Worm (Caenorhabditis elegans): Measurements from ENCODE around the gene lgc-53.
A peak's percentile ranks its signal among the peaks of the same experiment; 100 is the strongest.

Gene lgc-53

DNA sequence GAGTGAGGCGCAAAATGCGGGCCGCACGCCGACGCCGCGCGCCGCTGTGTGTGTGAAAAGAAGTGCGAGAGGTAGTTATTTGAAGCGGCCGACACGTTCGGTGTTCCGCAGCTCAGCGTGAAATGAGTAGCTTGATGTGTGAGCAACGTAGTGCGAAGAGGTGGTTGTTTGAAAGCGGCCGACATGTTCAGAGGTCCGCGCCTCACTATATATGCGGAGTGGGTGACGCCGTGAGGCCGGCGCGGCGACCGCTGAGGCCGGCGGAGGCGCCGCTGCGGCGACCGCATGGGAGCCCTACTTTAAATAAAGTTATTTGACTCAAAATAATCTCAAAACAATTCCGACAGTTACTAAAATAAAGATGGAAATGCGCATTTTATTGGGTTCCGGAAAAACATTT lies 14.7 kb upstream of the lgc-53 start:
- TF ChIP-seq set-16 (GFP tag; IDR thresholded peaks at IDR 0.05) (peak; percentile 93), ZK546.5 (tag; optimal IDR thresholded peaks at IDR 0.05) (no peak), dmd-9 (GFP tag; IDR thresholded peaks at IDR 0.05) (0 out of 2 replicates have a peak, but pooled peaks have one; percentile 43)

- TF ChIP-seq ces-1 (GFP tag; optimal IDR thresholded peaks at IDR 0.05) (no peak), tag-97 (GFP tag; IDR thresholded peaks at IDR 0.05) (no peak), rbr-2 (tag; optimal IDR thresholded peaks at IDR 0.05) (no peak), nhr-11 (tag; optimal IDR thresholded peaks at IDR 0.05) (no peak), aha-1 (tag) (peak; percentile 95), aly-2 (tag; optimal IDR thresholded peaks at IDR 0.05) (no peak), set-16 (GFP tag; IDR thresholded peaks at IDR 0.05) (no peak), unc-130 (GFP tag; optimal IDR thresholded peaks at IDR 0.05) (no peak), daf-8 (GFP tag; IDR thresholded peaks at IDR 0.05) (no peak)
These were observed 13.4 kb upstream of the lgc-53 start for ce11 chrX:16698074-16698473.

ce11 chrX:16702232-16702631 lies 9.2 kb upstream of the lgc-53 start, which contains the start of gene F22H10.1:
F22H10.1 (plus strand) TSS chrX:16702442.
- TF ChIP-seq unc-62 (GFP tag; optimal IDR thresholded peaks at IDR 0.05 in 1 of 2) (peak in 1 of 2 experiments; percentile 93), unc-62 (tag; optimal IDR thresholded peaks at IDR 0.05) (no peak), lin-39 (tag; optimal IDR thresholded peaks at IDR 0.05) (no peak), ces-1 (GFP tag; optimal IDR thresholded peaks at IDR 0.05) (no peak), ztf-11 (tag; optimal IDR thresholded peaks at IDR 0.05) (no peak), skn-1 (tag; optimal IDR thresholded peaks at IDR 0.05) (no peak), ama-1 (optimal IDR thresholded peaks at IDR 0.05) (no peak), ZK546.5 (tag; optimal IDR thresholded peaks at IDR 0.05) (no peak)

- TF ChIP-seq lin-39 (tag; optimal IDR thresholded peaks at IDR 0.05) (no peak), rbr-2 (tag; optimal IDR thresholded peaks at IDR 0.05) (peak; percentile 5), dmd-8 (GFP tag; IDR thresholded peaks at IDR 0.05) (no peak), aly-2 (tag; optimal IDR thresholded peaks at IDR 0.05) (no peak), dve-1 (tag; optimal IDR thresholded peaks at IDR 0.05; ENCODE audit: insufficient read depth) (peak; percentile 47), ceh-82 (tag; optimal IDR thresholded peaks at IDR 0.05) (no peak), fkh-10 (GFP tag; optimal IDR thresholded peaks at IDR 0.05) (no peak), ceh-20 (GFP tag; IDR thresholded peaks at IDR 0.05) (no peak), nhr-6 (tag; optimal IDR thresholded peaks at IDR 0.05) (no peak), hlh-30 (tag; optimal IDR thresholded peaks at IDR 0.05; ENCODE audit: insufficient read depth) (peak; percentile 8), unc-62 (GFP tag; optimal IDR thresholded peaks at IDR 0.05 in 1 of 2) (peak in 1 of 2 experiments; percentile 63), unc-62 (tag; optimal IDR thresholded peaks at IDR 0.05) (no peak), R02D3.7 (tag; optimal IDR thresholded peaks at IDR 0.05) (no peak), ceh-44 (GFP tag; IDR thresholded peaks at IDR 0.05) (no peak), mep-1 (tag; optimal IDR thresholded peaks at IDR 0.05) (no peak), lin-29 (GFP tag; IDR thresholded peaks at IDR 0.05) (no peak), hlh-11 (tag; optimal IDR thresholded peaks at IDR 0.05) (peak; percentile 33), hmg-1.1 (GFP tag; IDR thresholded peaks at IDR 0.05) (peak; percentile 49), fos-1 (tag; optimal IDR thresholded peaks at IDR 0.05) (no peak)
These were observed 7.4 kb upstream of the lgc-53 start for ce11 chrX:16704086-16704485.

- no peak for TF ChIP-seq lin-39 (tag; optimal IDR thresholded peaks at IDR 0.05)
- TF ChIP-seq aha-1 (tag): peak; percentile 94
- TF ChIP-seq daf-19 (GFP tag; conservative IDR thresholded peaks at IDR 0.05): no peak
- no peak for TF ChIP-seq unc-62 (GFP tag; optimal IDR thresholded peaks at IDR 0.05 in 1 of 2)
- TF ChIP-seq unc-62 (tag; optimal IDR thresholded peaks at IDR 0.05): no peak
- no peak for TF ChIP-seq ceh-62 (tag; optimal IDR thresholded peaks at IDR 0.05)
These were observed 5.9 kb upstream of the lgc-53 start for ce11 chrX:16705607-16706006.

- TF ChIP-seq Y48G9A.11 (GFP tag; IDR thresholded peaks at IDR 0.05): 0 out of 2 replicates have a peak, but pooled peaks have one; percentile 41
- TF ChIP-seq egl-43 (GFP tag; IDR thresholded peaks at IDR 0.05): 0 out of 2 replicates have a peak, but pooled peaks have one; percentile 23
- TF ChIP-seq set-16 (GFP tag; IDR thresholded peaks at IDR 0.05): peak; percentile 59
- TF ChIP-seq mdl-1 (tag; optimal IDR thresholded peaks at IDR 0.05): no peak
These were observed 4.5 kb downstream of the lgc-53 start for ce11 chrX:16715938-16716337.
